Fruit fly (Drosophila melanogaster) whole organism, embryonic: Measurements from ENCODE around the gene CG5157.

ENCODE experiments used
- CG10959 ChIP-seq: fragments of 200-800 bp; sonication (Bioruptor generic); IDR thresholded peaks from 2 replicates; pipeline ENCODE4 v1.3.6; 2022; ENCODE audit warnings: missing biosample characterization, missing genetic modification characterization
- CG11456 ChIP-seq: fragments of 200-800 bp; sonication (Bioruptor generic); IDR thresholded peaks from 3 replicates; pipeline ENCODE4 v1.3.6; 2022; ENCODE audit warnings: missing biosample characterization, missing genetic modification characterization
- CG12299 ChIP-seq: fragments of 200-800 bp; sonication (Bioruptor generic); optimal IDR thresholded peaks from 2 replicates; lab custom pipeline; 2018; ENCODE audit warnings: missing biosample characterization, mild to moderate bottlenecking, missing genetic modification characterization
- CG1233 ChIP-seq: fragments of 200-800 bp; sonication (Bioruptor generic); optimal IDR thresholded peaks from 4 replicates; lab custom pipeline; 2018; ENCODE audit warnings: missing biosample characterization, mild to moderate bottlenecking, missing genetic modification characterization
- CG12744 ChIP-seq: fragments of 200-800 bp; sonication (Bioruptor generic); optimal IDR thresholded peaks from 2 replicates; lab custom pipeline; 2016; ENCODE audit warnings: missing biosample characterization, missing genetic modification characterization
- CG16779 ChIP-seq: fragments of 200-800 bp; sonication (Bioruptor generic); IDR thresholded peaks from 2 replicates; pipeline ENCODE4 v1.3.6; 2022; ENCODE audit warnings: missing biosample characterization, missing genetic modification characterization
- CG16813 ChIP-seq: fragments of 200-800 bp; sonication (Bioruptor generic); IDR thresholded peaks from 3 replicates; pipeline ENCODE4 v1.3.6; 2022; ENCODE audit warnings: missing biosample characterization, missing genetic modification characterization; ENCODE audit not compliant: partially characterized antibody
- CG16815 ChIP-seq: fragments of 200-800 bp; sonication (Bioruptor generic); optimal IDR thresholded peaks from 3 replicates; lab custom pipeline; 2017; ENCODE audit warnings: missing biosample characterization, mild to moderate bottlenecking, missing genetic modification characterization
- CG17359 ChIP-seq: fragments of 200-800 bp; sonication (Bioruptor generic); optimal IDR thresholded peaks from 3 replicates; lab custom pipeline; 2018; ENCODE audit warnings: missing biosample characterization, mild to moderate bottlenecking, missing genetic modification characterization, moderate library complexity
- CG18011 ChIP-seq: fragments of 200-800 bp; sonication (Bioruptor generic); optimal IDR thresholded peaks from 2 replicates; lab custom pipeline; 2017; ENCODE audit warnings: missing biosample characterization, missing genetic modification characterization, mild to moderate bottlenecking, moderate library complexity, missing genotype
- CG2120 ChIP-seq: fragments of 200-800 bp; sonication (Bioruptor generic); optimal IDR thresholded peaks from 3 replicates; lab custom pipeline; 2016; ENCODE audit warnings: missing biosample characterization, missing genetic modification characterization
- CG2129 ChIP-seq: fragments of 200-800 bp; sonication (Bioruptor generic); IDR thresholded peaks from 2 replicates; pipeline ENCODE4 v1.3.6; 2022; ENCODE audit warnings: missing biosample characterization, missing genetic modification characterization; ENCODE audit not compliant: partially characterized antibody
- CG2875 ChIP-seq: fragments of 200-800 bp; sonication (Bioruptor generic); optimal IDR thresholded peaks from 2 replicates; lab custom pipeline; 2017; ENCODE audit warnings: missing biosample characterization, mild to moderate bottlenecking, missing genetic modification characterization, missing genetic modification reagents
- CG4730 ChIP-seq: fragments of 200-800 bp; sonication (Bioruptor generic); IDR thresholded peaks from 2 replicates; pipeline ENCODE4 v1.3.6; 2022; ENCODE audit warnings: missing biosample characterization, missing genetic modification characterization
- CG6254 ChIP-seq: fragments of 200-800 bp; sonication (Bioruptor generic); optimal IDR thresholded peaks from 3 replicates; lab custom pipeline; 2017; ENCODE audit warnings: mild to moderate bottlenecking, missing biosample characterization, missing genetic modification reagents, missing genetic modification characterization
- CG6272 ChIP-seq: fragments of 200-800 bp; sonication (Bioruptor generic); IDR thresholded peaks from 2 replicates; pipeline ENCODE4 v1.3.6; 2022; ENCODE audit warnings: missing biosample characterization, missing genetic modification characterization
- CG7745 ChIP-seq: fragments of 200-800 bp; sonication (Bioruptor generic); optimal IDR thresholded peaks from 2 replicates; lab custom pipeline; 2018; ENCODE audit warnings: missing biosample characterization, mild to moderate bottlenecking, missing genetic modification characterization, moderate library complexity
- CG7839 ChIP-seq: fragments of 200-800 bp; sonication (Bioruptor generic); optimal IDR thresholded peaks from 3 replicates; lab custom pipeline; 2018; ENCODE audit warnings: missing biosample characterization, mild to moderate bottlenecking, missing genetic modification characterization, moderate library complexity
- CG8765 ChIP-seq: fragments of 200-800 bp; sonication (Bioruptor generic); IDR thresholded peaks from 2 replicates; pipeline ENCODE4 v1.3.6; 2022; ENCODE audit warnings: missing biosample characterization, missing genetic modification characterization
- CoRest ChIP-seq: fragments of 200-800 bp; sonication (Bioruptor generic); optimal IDR thresholded peaks from 3 replicates; lab custom pipeline; 2018; ENCODE audit warnings: missing biosample characterization, mild to moderate bottlenecking, missing genetic modification characterization, moderate library complexity
- CrebB ChIP-seq: fragments of 200-800 bp; sonication (Bioruptor generic); optimal IDR thresholded peaks from 3 replicates; lab custom pipeline; 2018; ENCODE audit warnings: missing biosample characterization, mild to moderate bottlenecking, missing genetic modification characterization
- Dref ChIP-seq: fragments of 200-800 bp; sonication (Bioruptor generic); IDR thresholded peaks from 2 replicates; pipeline ENCODE4 v1.3.6; 2022; ENCODE audit warnings: missing biosample characterization, missing genetic modification characterization
- ERR ChIP-seq: fragments of 200-800 bp; sonication (Bioruptor generic); optimal IDR thresholded peaks from 2 replicates; lab custom pipeline; 2016; ENCODE audit warnings: missing biosample characterization, missing genetic modification characterization
- HHEX ChIP-seq: fragments of 200-800 bp; sonication (Bioruptor generic); optimal IDR thresholded peaks from 3 replicates; lab custom pipeline; 2017; ENCODE audit warnings: missing biosample characterization, mild to moderate bottlenecking, missing genetic modification characterization, missing genetic modification reagents
- HLH4C ChIP-seq: fragments of 200-800 bp; sonication (Bioruptor generic); IDR thresholded peaks from 3 replicates; pipeline ENCODE4 v1.3.6; 2022; ENCODE audit warnings: missing biosample characterization, missing genetic modification characterization; ENCODE audit not compliant: partially characterized antibody
- Hey ChIP-seq: fragments of 200-800 bp; sonication (Bioruptor generic); optimal IDR thresholded peaks from 3 replicates; lab custom pipeline; 2018; ENCODE audit warnings: missing biosample characterization, mild to moderate bottlenecking, missing genetic modification characterization
- Mes4 ChIP-seq: fragments of 200-800 bp; sonication (Bioruptor generic); optimal IDR thresholded peaks from 2 replicates; lab custom pipeline; 2016; ENCODE audit warnings: missing biosample characterization, missing genetic modification characterization
- NC2α ChIP-seq: fragments of 200-800 bp; sonication (Bioruptor generic); optimal IDR thresholded peaks from 2 replicates; lab custom pipeline; 2016; ENCODE audit warnings: missing biosample characterization, missing genetic modification characterization
- Ssrp ChIP-seq: fragments of 200-800 bp; sonication (Bioruptor generic); optimal IDR thresholded peaks from 2 replicates; lab custom pipeline; 2018; ENCODE audit warnings: missing biosample characterization, mild to moderate bottlenecking, missing genetic modification characterization, moderate library complexity
- ato ChIP-seq: fragments of 200-800 bp; sonication (Bioruptor generic); IDR thresholded peaks from 2 replicates; pipeline ENCODE4 v1.3.6; 2022; ENCODE audit warnings: missing biosample characterization, missing genetic modification characterization; ENCODE audit not compliant: partially characterized antibody
- bsh ChIP-seq, 2 experiments: fragments of 200-800 bp; sonication (Bioruptor generic); optimal IDR thresholded peaks; 2 replicates each; lab custom pipeline; 2017 to 2018; ENCODE audit warnings: mild to moderate bottlenecking in 2 of 2, missing biosample characterization in 2 of 2, missing genetic modification characterization in 2 of 2, moderate library complexity in 1 of 2
- cas ChIP-seq: fragments of 200-800 bp; sonication (Bioruptor generic); IDR thresholded peaks from 2 replicates; pipeline ENCODE4 v1.3.6; 2022; ENCODE audit warnings: missing biosample characterization, missing genetic modification characterization
- dan ChIP-seq: fragments of 200-800 bp; sonication (Bioruptor generic); IDR thresholded peaks from 2 replicates; pipeline ENCODE4 v1.3.6; 2022; ENCODE audit warnings: missing biosample characterization, missing genetic modification characterization
- eve ChIP-seq, 2 experiments: fragments of >200 bp; optimal IDR thresholded peaks; 2 replicates each; lab custom pipeline; 2017; ENCODE audit warnings: missing biosample characterization in 2 of 2, missing genetic modification characterization in 2 of 2
- exex ChIP-seq: fragments of 200-800 bp; sonication (Bioruptor generic); optimal IDR thresholded peaks from 4 replicates; lab custom pipeline; 2018; ENCODE audit warnings: missing biosample characterization, mild to moderate bottlenecking, missing genetic modification characterization, moderate library complexity
- gro ChIP-seq: fragments of 200-800 bp; sonication (Bioruptor generic); optimal IDR thresholded peaks from 2 replicates; lab custom pipeline; 2016; ENCODE audit warnings: missing biosample characterization, missing genetic modification characterization
- h ChIP-seq: fragments of >200 bp; optimal IDR thresholded peaks from 2 replicates; lab custom pipeline; 2017
- inv ChIP-seq: fragments of 200-800 bp; sonication (Bioruptor generic); IDR thresholded peaks from 2 replicates; pipeline ENCODE4 v1.3.6; 2022; ENCODE audit warnings: missing biosample characterization, missing genetic modification characterization; ENCODE audit not compliant: partially characterized antibody
- knrl ChIP-seq: fragments of 200-800 bp; sonication (Bioruptor generic); IDR thresholded peaks from 3 replicates; pipeline ENCODE4 v1.3.6; 2022; ENCODE audit warnings: missing biosample characterization, missing genetic modification characterization; ENCODE audit not compliant: partially characterized antibody
- lov ChIP-seq, 2 experiments: fragments of 200-800 bp in 1 of 2; fragments of >200 bp in 1 of 2; sonication (Bioruptor generic) in 1 of 2; IDR thresholded peaks in 1 of 2; optimal IDR thresholded peaks in 1 of 2; 2 replicates in 1 of 2; 3 replicates in 1 of 2; pipeline versions ENCODE4 v1.3.6 to Lab custom; 2017 to 2022; ENCODE audit warnings: missing biosample characterization in 1 of 2, missing genetic modification characterization in 1 of 2
- p53 ChIP-seq: fragments of 200-800 bp; sonication (Bioruptor generic); optimal IDR thresholded peaks from 2 replicates; lab custom pipeline; 2016; ENCODE audit warnings: missing biosample characterization, missing genetic modification characterization
- pb ChIP-seq: fragments of 200-800 bp; sonication (Bioruptor generic); optimal IDR thresholded peaks from 3 replicates; lab custom pipeline; 2016; ENCODE audit warnings: missing biosample characterization, missing genetic modification characterization
- pfk ChIP-seq: fragments of 200-800 bp; sonication (Bioruptor generic); optimal IDR thresholded peaks from 2 replicates; lab custom pipeline; 2018; ENCODE audit warnings: missing biosample characterization, mild to moderate bottlenecking, missing genetic modification characterization, moderate library complexity
- pnt ChIP-seq: fragments of 200-800 bp; sonication (Bioruptor generic); optimal IDR thresholded peaks from 3 replicates; lab custom pipeline; 2016; ENCODE audit warnings: missing biosample characterization, missing genetic modification characterization
- run ChIP-seq: fragments of 200-800 bp; sonication (Bioruptor generic); optimal IDR thresholded peaks from 3 replicates; lab custom pipeline; 2018; ENCODE audit warnings: missing biosample characterization, mild to moderate bottlenecking, missing genetic modification characterization
- salm ChIP-seq: fragments of 200-800 bp; sonication (Bioruptor generic); optimal IDR thresholded peaks from 2 replicates; lab custom pipeline; 2018; ENCODE audit warnings: missing biosample characterization, mild to moderate bottlenecking, missing genetic modification characterization
- stc ChIP-seq: fragments of 200-800 bp; sonication (Bioruptor generic); IDR thresholded peaks from 2 replicates; pipeline ENCODE4 v1.3.6; 2022; ENCODE audit warnings: missing biosample characterization, missing genetic modification characterization
- vfl ChIP-seq: fragments of 200-800 bp; sonication (Bioruptor generic); optimal IDR thresholded peaks from 2 replicates; lab custom pipeline; 2016; ENCODE audit warnings: missing biosample characterization, missing genetic modification characterization
- wor ChIP-seq: fragments of 200-800 bp; sonication (Bioruptor generic); IDR thresholded peaks from 2 replicates; pipeline ENCODE4 v1.3.6; 2022; ENCODE audit warnings: missing biosample characterization, missing genetic modification characterization

Gene CG5157

dm6 chr3L:16131264-16132066 lies 6.2 kb downstream of the CG5157 start, which contains the start of the genes Trs20 and elg1 (continued):
- no peak for TF ChIP-seq Hey
- no peak for TF ChIP-seq Mes4 (GFP tag; lab: Kevin White, UChicago)
- TF ChIP-seq CG7745 (tag; lab: Kevin White, UChicago): no peak
- TF ChIP-seq CG12299: no peak
- TF ChIP-seq cas (GFP tag; lab: Robert Waterston, UW): 0 out of 2 replicates have a peak, but pooled peaks have one; percentile 4
- peak; percentile 45 for TF ChIP-seq CG17359 (tag; lab: Kevin White, UChicago)
- no peak for TF ChIP-seq eve (GFP tag; optimal IDR thresholded peaks at IDR 0.05; lab: Kevin White, UChicago)
- TF ChIP-seq dan: no peak
- no peak for TF ChIP-seq ERR (GFP tag; lab: Kevin White, UChicago)
- no peak for TF ChIP-seq pb (GFP tag; lab: Kevin White, UChicago)
- TF ChIP-seq inv (GFP tag; lab: Robert Waterston, UW): no peak
- TF ChIP-seq CG16813 (GFP tag; lab: Robert Waterston, UW): no peak
- no peak for TF ChIP-seq pfk (GFP tag; lab: Kevin White, UChicago)
- TF ChIP-seq pnt (GFP tag; lab: Kevin White, UChicago): no peak
- TF ChIP-seq CG18011: no peak
- no peak for TF ChIP-seq CG6272 (GFP tag; lab: Robert Waterston, UW)
- peak; percentile 42 for TF ChIP-seq CG2120 (GFP tag; lab: Kevin White, UChicago)
- no peak for TF ChIP-seq CG10959 (GFP tag; lab: Robert Waterston, UW)
- TF ChIP-seq CG8765 (GFP tag; lab: Robert Waterston, UW): no peak
- TF ChIP-seq gro: peak; percentile 21
- TF ChIP-seq run (tag; lab: Kevin White, UChicago): no peak
- 0 out of 2 replicates have a peak, but pooled peaks have one; percentile 24 for TF ChIP-seq stc (GFP tag; lab: Robert Waterston, UW)
- no peak for TF ChIP-seq CG16815 (GFP tag; lab: Kevin White, UChicago)
- TF ChIP-seq CrebB (tag; lab: Kevin White, UChicago): no peak
- TF ChIP-seq knrl (GFP tag; lab: Robert Waterston, UW): no peak
- TF ChIP-seq vfl (GFP tag; lab: Kevin White, UChicago): no peak
- TF ChIP-seq HHEX: no peak
- no peak for TF ChIP-seq HLH4C
- TF ChIP-seq CoRest: peak; percentile 74
- TF ChIP-seq CG7839 (tag; lab: Kevin White, UChicago): peak; percentile 74
- TF ChIP-seq CG1233: peak; percentile 1
- peak in 1 of 2 experiments; percentile 57 for TF ChIP-seq bsh (GFP tag; optimal IDR thresholded peaks at IDR 0.05; lab: Kevin White, UChicago)
- no peak for TF ChIP-seq salm
- no peak for TF ChIP-seq CG4730 (GFP tag; lab: Robert Waterston, UW)
- TF ChIP-seq CG6254 (GFP tag; lab: Kevin White, UChicago): no peak
- no peak for TF ChIP-seq ato (GFP tag; lab: Robert Waterston, UW)
- TF ChIP-seq NC2α (GFP tag; lab: Kevin White, UChicago): no peak
- no peak for TF ChIP-seq p53
- no peak for TF ChIP-seq CG12744 (GFP tag; lab: Kevin White, UChicago)
- no peak for TF ChIP-seq CG16779 (GFP tag; lab: Robert Waterston, UW)
- no peak for TF ChIP-seq h (lab: Kevin White, UChicago)
- TF ChIP-seq Dref (GFP tag; lab: Robert Waterston, UW): no peak
- TF ChIP-seq CG2129 (GFP tag; lab: Robert Waterston, UW): no peak
- peak; percentile 45; the same call in 2 of the 3 replicates for TF ChIP-seq CG11456
- no peak for TF ChIP-seq CG2875 (GFP tag; lab: Kevin White, UChicago)
- TF ChIP-seq lov (optimal IDR thresholded peaks at IDR 0.05; lab: Kevin White, UChicago): no peak
- TF ChIP-seq lov (GFP tag; IDR thresholded peaks at IDR 0.05; lab: Robert Waterston, UW): no peak
- TF ChIP-seq exex (tag; lab: Kevin White, UChicago): peak; percentile 54
- peak; percentile 34 for TF ChIP-seq Ssrp (tag; lab: Kevin White, UChicago)
- no peak for TF ChIP-seq wor (GFP tag; lab: Robert Waterston, UW)
